Worm (Caenorhabditis elegans) whole organism, mixed stage, embryonic: ENCODE data around the gene nspc-16.
A peak's percentile ranks its signal among the peaks of the same experiment; 100 is the strongest.

Experiments
- M03D4.4 ChIP-seq: sonication (generic microtip); optimal IDR thresholded peaks from 2 replicates; lab custom pipeline; 2017; ENCODE audit warnings: mild to moderate bottlenecking, missing genetic modification characterization, missing compliant biosample characterization
- bed-3 ChIP-seq: fragments of 200-800 bp; sonication (Bioruptor generic); optimal IDR thresholded peaks from 3 replicates; lab custom pipeline; 2018; ENCODE audit warnings: mild to moderate bottlenecking, missing genetic modification characterization, moderate library complexity, missing compliant biosample characterization
- blmp-1 ChIP-seq: fragments of 150-350 bp; optimal IDR thresholded peaks from 2 replicates; lab custom pipeline; 2014; ENCODE audit warnings: missing biosample characterization, missing genetic modification characterization
- ceh-39 ChIP-seq: fragments of 150-350 bp; optimal IDR thresholded peaks from 2 replicates; lab custom pipeline; 2014; ENCODE audit warnings: missing biosample characterization, missing genetic modification characterization
- ceh-43 ChIP-seq: fragments of 200-800 bp; sonication (Bioruptor generic); optimal IDR thresholded peaks from 2 replicates; lab custom pipeline; 2018; ENCODE audit warnings: mild to moderate bottlenecking, missing genetic modification characterization, moderate library complexity, missing compliant biosample characterization
- ces-1 ChIP-seq: fragments of 150-350 bp; optimal IDR thresholded peaks from 2 replicates; lab custom pipeline; 2014; ENCODE audit warnings: missing biosample characterization, missing genetic modification reagents, missing genetic modification characterization
- drap-1 ChIP-seq: fragments of 200-800 bp; sonication (Bioruptor generic); optimal IDR thresholded peaks from 3 replicates; lab custom pipeline; 2018; ENCODE audit warnings: mild to moderate bottlenecking, missing genetic modification characterization, missing compliant biosample characterization
- elt-1 ChIP-seq: sonication (generic microtip); optimal IDR thresholded peaks from 2 replicates; lab custom pipeline; 2017; ENCODE audit warnings: missing genetic modification characterization, mild to moderate bottlenecking, missing compliant biosample characterization, antibody characterized with exemption, moderate library complexity, borderline replicate concordance; ENCODE audit not compliant: insufficient read depth
- elt-3 ChIP-seq: fragments of 150-350 bp; optimal IDR thresholded peaks from 2 replicates; lab custom pipeline; 2014; ENCODE audit warnings: missing biosample characterization, missing genetic modification characterization
- flh-1 ChIP-seq: fragments of 200-800 bp; sonication (Bioruptor generic); optimal IDR thresholded peaks from 2 replicates; lab custom pipeline; 2018; ENCODE audit warnings: mild to moderate bottlenecking, missing genetic modification characterization, moderate library complexity, missing compliant biosample characterization
- ham-2 ChIP-seq: fragments of 200-800 bp; sonication (Bioruptor generic); optimal IDR thresholded peaks from 2 replicates; lab custom pipeline; 2018; ENCODE audit warnings: mild to moderate bottlenecking, missing genetic modification characterization, missing compliant biosample characterization
- hlh-1 ChIP-seq: fragments of 150-350 bp; optimal IDR thresholded peaks from 2 replicates; lab custom pipeline; 2014; ENCODE audit warnings: missing biosample characterization, missing genetic modification reagents, missing genetic modification characterization
- lin-13 ChIP-seq: fragments of 150-350 bp; optimal IDR thresholded peaks from 2 replicates; lab custom pipeline; 2014; ENCODE audit warnings: missing biosample characterization, missing genetic modification characterization
- lsy-2 ChIP-seq: fragments of 150-350 bp; optimal IDR thresholded peaks from 2 replicates; lab custom pipeline; 2014; ENCODE audit warnings: missing biosample characterization, missing genetic modification characterization
- mab-5 ChIP-seq: fragments of 150-350 bp; optimal IDR thresholded peaks from 2 replicates; lab custom pipeline; 2014; ENCODE audit warnings: missing biosample characterization, missing genetic modification characterization
- mep-1 ChIP-seq: fragments of 150-350 bp; optimal IDR thresholded peaks from 2 replicates; lab custom pipeline; 2017; ENCODE audit warnings: missing biosample characterization, missing genetic modification reagents, missing genetic modification characterization, inconsistent platforms
- nhr-12 ChIP-seq: fragments of 150-350 bp; optimal IDR thresholded peaks from 2 replicates; lab custom pipeline; 2014; ENCODE audit warnings: missing biosample characterization, missing genetic modification characterization
- nhr-2 ChIP-seq: fragments of 150-350 bp; optimal IDR thresholded peaks from 2 replicates; lab custom pipeline; 2014; ENCODE audit warnings: missing biosample characterization, missing genetic modification characterization
- nhr-237 ChIP-seq: fragments of 150-350 bp; optimal IDR thresholded peaks from 2 replicates; lab custom pipeline; 2014; ENCODE audit warnings: missing biosample characterization, missing genetic modification characterization
- nhr-28 ChIP-seq: fragments of 150-350 bp; optimal IDR thresholded peaks from 2 replicates; lab custom pipeline; 2014; ENCODE audit warnings: missing biosample characterization, missing genetic modification characterization
- nhr-76 ChIP-seq: sonication (generic microtip); optimal IDR thresholded peaks from 2 replicates; lab custom pipeline; 2017; ENCODE audit warnings: missing biosample characterization, missing genetic modification characterization
- pha-4 ChIP-seq: fragments of 150-350 bp; optimal IDR thresholded peaks from 2 replicates; lab custom pipeline; 2018; ENCODE audit warnings: missing biosample characterization, missing genetic modification reagents, missing genetic modification characterization
- sem-2 ChIP-seq: fragments of 200-800 bp; sonication (Bioruptor generic); optimal IDR thresholded peaks from 2 replicates; lab custom pipeline; 2018; ENCODE audit warnings: mild to moderate bottlenecking, missing genetic modification characterization, missing compliant biosample characterization
- sptf-1 ChIP-seq: sonication (generic microtip); optimal IDR thresholded peaks from 2 replicates; lab custom pipeline; 2017; ENCODE audit warnings: mild to moderate bottlenecking, missing genetic modification characterization, moderate library complexity, missing compliant biosample characterization
- tbx-8 ChIP-seq: fragments of 200-800 bp; sonication (Bioruptor generic); optimal IDR thresholded peaks from 2 replicates; lab custom pipeline; 2018; ENCODE audit warnings: mild to moderate bottlenecking, missing genetic modification characterization, moderate library complexity, missing compliant biosample characterization
- unc-120 ChIP-seq: sonication (generic microtip); optimal IDR thresholded peaks from 2 replicates; lab custom pipeline; 2017; ENCODE audit warnings: missing genetic modification characterization, missing compliant biosample characterization; ENCODE audit not compliant: poor library complexity, severe bottlenecking
- unc-39 ChIP-seq: fragments of 150-350 bp; optimal IDR thresholded peaks from 2 replicates; lab custom pipeline; 2014; ENCODE audit warnings: missing biosample characterization, missing genetic modification characterization
- unc-62 ChIP-seq: fragments of 150-350 bp; optimal IDR thresholded peaks from 2 replicates; lab custom pipeline; 2014; ENCODE audit warnings: missing biosample characterization, missing genetic modification reagents, missing genetic modification characterization
- zip-8 ChIP-seq: fragments of 150-350 bp; optimal IDR thresholded peaks from 2 replicates; lab custom pipeline; 2014; ENCODE audit warnings: missing biosample characterization, missing genetic modification characterization
- ztf-11 ChIP-seq: fragments of 150-350 bp; optimal IDR thresholded peaks from 2 replicates; lab custom pipeline; 2014; ENCODE audit warnings: missing biosample characterization, missing genetic modification characterization

Gene nspc-16

ce11 chrX:14556403-14556802, 33.0 kb downstream of the nspc-16 start:
- no peak for TF ChIP-seq sptf-1 (tag; lab: Kevin White, UChicago)
- no peak for TF ChIP-seq blmp-1 (tag; lab: Kevin White, UChicago)
- TF ChIP-seq nhr-237 = no peak
- TF ChIP-seq lsy-2 (tag; lab: Kevin White, UChicago) = no peak
- no peak for TF ChIP-seq hlh-1 (tag; lab: Kevin White, UChicago)
- no peak for TF ChIP-seq ham-2 (GFP tag; lab: Kevin White, UChicago)
- no peak for TF ChIP-seq nhr-28 (tag; lab: Kevin White, UChicago)
- no peak for TF ChIP-seq pha-4 (tag; lab: Kevin White, UChicago)
- TF ChIP-seq mep-1 (tag; lab: Kevin White, UChicago) = no peak
- TF ChIP-seq mab-5 = no peak
- TF ChIP-seq drap-1 (GFP tag; lab: Kevin White, UChicago) = no peak
- TF ChIP-seq tbx-8 = no peak
- TF ChIP-seq nhr-76 (tag; lab: Kevin White, UChicago) = no peak
- TF ChIP-seq M03D4.4 = no peak
- no peak for TF ChIP-seq ces-1 (GFP tag; lab: Kevin White, UChicago)
- no peak for TF ChIP-seq elt-1 (tag; lab: Kevin White, UChicago)
- TF ChIP-seq sem-2 (GFP tag; lab: Kevin White, UChicago) = no peak
- no peak for TF ChIP-seq ztf-11 (tag; lab: Kevin White, UChicago)
- TF ChIP-seq unc-39 (tag; lab: Kevin White, UChicago) = no peak
- TF ChIP-seq ceh-43 (GFP tag; lab: Kevin White, UChicago) = no peak
- TF ChIP-seq, all 35 proteins: peak for 0

DNA sequence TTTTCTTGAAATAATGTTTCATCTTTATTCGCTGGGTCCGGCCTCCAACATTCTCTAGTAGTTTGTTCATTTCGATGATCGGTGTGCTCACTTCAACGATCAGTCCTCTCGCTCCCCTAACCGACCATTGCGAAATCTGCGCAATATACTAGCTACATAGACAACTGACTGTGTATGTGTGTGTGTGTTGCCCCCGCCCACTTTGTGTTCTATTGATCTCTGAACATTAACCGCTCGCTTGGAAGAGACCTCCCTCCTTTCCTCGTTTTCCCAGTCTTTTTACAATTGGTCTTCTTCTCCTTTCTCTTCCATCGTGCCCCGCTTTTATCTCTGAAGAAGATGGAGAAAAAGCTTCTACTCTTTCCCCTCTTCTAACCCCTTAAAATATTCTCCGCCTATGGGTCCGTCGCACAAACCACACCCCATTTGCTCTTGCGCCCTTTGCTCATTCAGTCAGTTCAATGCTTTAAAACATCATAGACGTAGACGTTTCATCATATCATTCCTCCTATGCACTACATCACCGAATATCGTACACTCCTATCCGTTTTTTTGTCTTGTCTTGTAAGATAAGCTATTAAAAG, 34.1 kb downstream of the nspc-16 start:
- no peak for TF ChIP-seq blmp-1 (tag; lab: Kevin White, UChicago)
- peak; percentile 39 for TF ChIP-seq unc-62 (GFP tag; lab: Kevin White, UChicago)
- no peak for TF ChIP-seq sptf-1 (tag; lab: Kevin White, UChicago)
- peak; percentile 62 for TF ChIP-seq unc-120 (tag; lab: Kevin White, UChicago)
- peak; percentile 39 for TF ChIP-seq hlh-1 (tag; lab: Kevin White, UChicago)
- TF ChIP-seq nhr-2 (tag; lab: Kevin White, UChicago) = no peak
- TF ChIP-seq nhr-237 = peak; percentile 62
- peak; percentile 25 for TF ChIP-seq ces-1 (GFP tag; lab: Kevin White, UChicago)
- TF ChIP-seq lsy-2 (tag; lab: Kevin White, UChicago) = peak; percentile 26
- no peak for TF ChIP-seq lin-13 (tag; lab: Kevin White, UChicago)

DNA sequence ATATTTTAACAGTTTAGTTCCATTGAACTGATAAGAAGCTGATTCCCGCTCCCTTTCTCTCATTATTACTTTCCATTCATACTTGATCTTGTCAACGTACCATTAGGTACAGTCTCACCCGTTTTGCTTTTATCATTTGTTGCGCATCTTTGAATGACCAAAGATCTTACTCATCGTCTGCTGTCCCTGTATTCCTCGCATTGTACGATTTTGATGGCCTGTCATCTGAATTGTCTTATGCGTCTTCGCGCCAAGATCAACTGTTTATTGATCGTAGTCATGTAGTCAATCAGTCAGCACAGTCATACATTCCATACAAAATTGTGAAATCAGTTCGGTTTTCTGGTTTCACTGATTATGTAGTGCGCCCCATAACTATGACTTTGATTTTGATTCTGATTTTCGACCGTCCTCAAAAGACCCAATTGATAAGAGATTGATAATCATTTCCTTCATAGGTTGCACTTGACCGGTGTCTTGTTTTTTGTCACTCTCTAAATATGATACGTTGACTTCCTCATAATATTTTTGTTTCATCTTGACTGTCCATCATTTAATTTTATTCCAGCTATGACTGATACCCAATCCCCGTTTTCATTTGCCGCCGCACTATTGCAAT, 34.7 kb downstream of the nspc-16 start, which contains the start of gene nhr-3:
Gene nhr-3 (plus strand): TSS at position 569 of the 619 bp plus-strand sequence.
- peak; percentile 36 for TF ChIP-seq blmp-1 (tag; lab: Kevin White, UChicago)
- TF ChIP-seq elt-1 (tag; lab: Kevin White, UChicago) = peak; percentile 82
- peak; percentile 57 for TF ChIP-seq unc-62 (GFP tag; lab: Kevin White, UChicago)
- TF ChIP-seq hlh-1 (tag; lab: Kevin White, UChicago) = no peak
- no peak for TF ChIP-seq nhr-28 (tag; lab: Kevin White, UChicago)
- peak; percentile 36 for TF ChIP-seq elt-3

DNA sequence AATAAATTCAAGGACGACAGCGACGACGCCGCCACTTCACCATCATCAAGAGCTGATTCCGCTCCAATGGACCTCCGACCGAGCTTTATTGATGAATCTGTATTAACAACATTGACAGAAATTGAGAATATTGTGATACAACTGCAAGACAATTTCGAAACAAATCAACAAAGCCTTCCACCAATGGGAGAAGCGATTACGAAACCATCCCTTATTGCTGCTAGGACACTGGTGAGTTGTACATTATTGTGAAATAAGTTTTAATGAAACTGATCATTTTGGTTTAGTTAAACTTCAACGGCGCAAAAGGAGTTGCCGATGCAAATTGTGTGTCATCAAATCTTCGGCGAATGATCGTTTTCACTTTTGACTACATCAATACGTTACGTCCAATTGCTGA, 35.7 kb downstream of the nspc-16 start:
- no peak for TF ChIP-seq ceh-43 (GFP tag; lab: Kevin White, UChicago)
- TF ChIP-seq zip-8 = no peak
- TF ChIP-seq nhr-237 = no peak
- no peak for TF ChIP-seq ceh-39 (tag; lab: Kevin White, UChicago)
- no peak for TF ChIP-seq hlh-1 (tag; lab: Kevin White, UChicago)
- TF ChIP-seq unc-39 (tag; lab: Kevin White, UChicago) = no peak
- no peak for TF ChIP-seq mep-1 (tag; lab: Kevin White, UChicago)
- TF ChIP-seq blmp-1 (tag; lab: Kevin White, UChicago) = no peak
- no peak for TF ChIP-seq unc-120 (tag; lab: Kevin White, UChicago)
- no peak for TF ChIP-seq mab-5
- TF ChIP-seq flh-1 (GFP tag; lab: Kevin White, UChicago) = no peak
- no peak for TF ChIP-seq sem-2 (GFP tag; lab: Kevin White, UChicago)
- TF ChIP-seq nhr-76 (tag; lab: Kevin White, UChicago) = no peak
- TF ChIP-seq bed-3 (GFP tag; lab: Kevin White, UChicago) = no peak
- TF ChIP-seq nhr-12 (tag; lab: Kevin White, UChicago) = no peak
- TF ChIP-seq ztf-11 (tag; lab: Kevin White, UChicago) = no peak
- TF ChIP-seq elt-1 (tag; lab: Kevin White, UChicago) = no peak
- no peak for TF ChIP-seq nhr-28 (tag; lab: Kevin White, UChicago)
- no peak for TF ChIP-seq sptf-1 (tag; lab: Kevin White, UChicago)
